Fruit fly (Drosophila melanogaster) whole organism, embryonic: ENCODE data around the gene tinc.
A peak's percentile ranks its signal among the peaks of the same experiment; 100 is the strongest.

ENCODE experiments used
- Aef1 ChIP-seq: fragments of 200-800 bp; sonication (Bioruptor generic); IDR thresholded peaks from 3 replicates; pipeline ENCODE4 v1.3.6; 2022; ENCODE audit warnings: missing biosample characterization, missing genetic modification characterization
- CG12219 ChIP-seq: fragments of 200-800 bp; sonication (Bioruptor generic); optimal IDR thresholded peaks from 3 replicates; lab custom pipeline; 2018; ENCODE audit warnings: missing biosample characterization, mild to moderate bottlenecking, missing genetic modification characterization
- CG13287 ChIP-seq: fragments of 200-800 bp; sonication (Bioruptor generic); IDR thresholded peaks from 2 replicates; pipeline ENCODE4 v1.3.6; 2022; ENCODE audit warnings: missing biosample characterization, missing genetic modification characterization; ENCODE audit not compliant: partially characterized antibody
- CG2120 ChIP-seq: fragments of 200-800 bp; sonication (Bioruptor generic); optimal IDR thresholded peaks from 3 replicates; lab custom pipeline; 2016; ENCODE audit warnings: missing biosample characterization, missing genetic modification characterization
- CG2889 ChIP-seq: fragments of 200-800 bp; sonication (Bioruptor generic); IDR thresholded peaks from 3 replicates; pipeline ENCODE4 v1.3.6; 2022; ENCODE audit warnings: missing biosample characterization, missing genetic modification characterization
- CG31388 ChIP-seq: fragments of 200-800 bp; sonication (Bioruptor generic); optimal IDR thresholded peaks from 2 replicates; lab custom pipeline; 2016; ENCODE audit warnings: missing biosample characterization, missing genetic modification characterization
- CG33557 ChIP-seq: fragments of 200-800 bp; sonication (Bioruptor generic); optimal IDR thresholded peaks from 2 replicates; lab custom pipeline; 2019; ENCODE audit warnings: missing biosample characterization, mild to moderate bottlenecking, missing genetic modification characterization, moderate library complexity
- CG3407 ChIP-seq: fragments of 200-800 bp; sonication (Bioruptor generic); optimal IDR thresholded peaks from 2 replicates; lab custom pipeline; 2018; ENCODE audit warnings: missing biosample characterization, mild to moderate bottlenecking, missing genetic modification characterization
- CG3838 ChIP-seq: fragments of 200-800 bp; sonication (Bioruptor generic); optimal IDR thresholded peaks from 3 replicates; lab custom pipeline; 2016; ENCODE audit warnings: missing biosample characterization, missing genetic modification characterization
- CG3847 ChIP-seq: fragments of 200-800 bp; sonication (Bioruptor generic); IDR thresholded peaks from 2 replicates; pipeline ENCODE4 v1.3.6; 2022; ENCODE audit warnings: missing biosample characterization, missing genetic modification characterization
- CG4360 ChIP-seq: fragments of 200-800 bp; sonication (Bioruptor generic); IDR thresholded peaks from 2 replicates; pipeline ENCODE4 v1.3.6; 2022; ENCODE audit warnings: missing biosample characterization, missing genetic modification characterization
- CG6254 ChIP-seq: fragments of 200-800 bp; sonication (Bioruptor generic); optimal IDR thresholded peaks from 3 replicates; lab custom pipeline; 2017; ENCODE audit warnings: mild to moderate bottlenecking, missing biosample characterization, missing genetic modification reagents, missing genetic modification characterization
- CG6791 ChIP-seq: fragments of 200-800 bp; sonication (Bioruptor generic); IDR thresholded peaks from 3 replicates; pipeline ENCODE4 v1.3.6; 2022; ENCODE audit warnings: missing biosample characterization, missing genetic modification characterization; ENCODE audit not compliant: partially characterized antibody
- CG6813 ChIP-seq: fragments of 200-800 bp; sonication (Bioruptor generic); optimal IDR thresholded peaks from 2 replicates; lab custom pipeline; 2017; ENCODE audit warnings: missing biosample characterization, missing genetic modification characterization, mild to moderate bottlenecking, moderate library complexity, missing genetic modification reagents
- CG8290 ChIP-seq, 3 experiments: fragments of 200-800 bp; sonication (Bioruptor generic); optimal IDR thresholded peaks; 2 replicates each; lab custom pipeline; 2016 to 2019; ENCODE audit warnings: missing biosample characterization in 3 of 3, missing genetic modification characterization in 3 of 3, mild to moderate bottlenecking in 2 of 3, moderate library complexity in 1 of 3
- CoRest ChIP-seq: fragments of 200-800 bp; sonication (Bioruptor generic); optimal IDR thresholded peaks from 3 replicates; lab custom pipeline; 2018; ENCODE audit warnings: missing biosample characterization, mild to moderate bottlenecking, missing genetic modification characterization, moderate library complexity
- Dad ChIP-seq: fragments of 200-800 bp; sonication (Bioruptor generic); optimal IDR thresholded peaks from 3 replicates; lab custom pipeline; 2016; ENCODE audit warnings: missing biosample characterization, missing genetic modification characterization
- Deaf1 ChIP-seq: fragments of 200-800 bp; optimal IDR thresholded peaks from 3 replicates; lab custom pipeline; 2019; ENCODE audit warnings: missing biosample characterization, mild to moderate bottlenecking, missing genetic modification characterization, moderate library complexity
- Dip3 ChIP-seq: fragments of 200-800 bp; sonication (Bioruptor generic); optimal IDR thresholded peaks from 3 replicates; lab custom pipeline; 2016; ENCODE audit warnings: missing biosample characterization, missing genetic modification characterization
- Hr3 ChIP-seq: fragments of 200-800 bp; sonication (Bioruptor generic); optimal IDR thresholded peaks from 3 replicates; lab custom pipeline; 2016; ENCODE audit warnings: missing biosample characterization, missing genetic modification characterization
- Mrtf ChIP-seq: fragments of 200-800 bp; sonication (Bioruptor generic); IDR thresholded peaks from 3 replicates; pipeline ENCODE4 v1.3.6; 2022; ENCODE audit warnings: missing biosample characterization, missing genetic modification characterization
- NK7.1 ChIP-seq: fragments of 200-800 bp; sonication (Bioruptor generic); optimal IDR thresholded peaks from 3 replicates; lab custom pipeline; 2016; ENCODE audit warnings: missing biosample characterization, missing genetic modification characterization
- Sox102F ChIP-seq: fragments of 200-800 bp; sonication (Bioruptor generic); optimal IDR thresholded peaks from 2 replicates; lab custom pipeline; 2018; ENCODE audit warnings: missing biosample characterization, mild to moderate bottlenecking, missing genetic modification characterization, moderate library complexity
- Stat92E ChIP-seq, 3 experiments: fragments of >200 bp in 2 of 3; fragments of 200-800 bp in 1 of 3; sonication (Bioruptor generic) in 1 of 3; optimal IDR thresholded peaks; 2 replicates each; lab custom pipeline; 2017 to 2019; ENCODE audit warnings: missing biosample characterization in 3 of 3, missing genetic modification characterization in 3 of 3, mild to moderate bottlenecking in 1 of 3, moderate library complexity in 1 of 3
- TFAM ChIP-seq: fragments of 200-800 bp; sonication (Bioruptor generic); optimal IDR thresholded peaks from 2 replicates; lab custom pipeline; 2017; ENCODE audit warnings: missing biosample characterization, missing genetic modification characterization, inconsistent platforms
- Xbp1 ChIP-seq: fragments of 200-800 bp; sonication (Bioruptor generic); optimal IDR thresholded peaks from 3 replicates; lab custom pipeline; 2016; ENCODE audit warnings: missing biosample characterization, mild to moderate bottlenecking, missing genetic modification characterization
- ac ChIP-seq: fragments of 200-800 bp; sonication (Bioruptor generic); optimal IDR thresholded peaks from 3 replicates; lab custom pipeline; 2017; ENCODE audit warnings: missing biosample characterization, mild to moderate bottlenecking, missing genetic modification characterization
- al ChIP-seq: fragments of 200-800 bp; sonication (Bioruptor generic); IDR thresholded peaks from 2 replicates; pipeline ENCODE4 v1.3.6; 2022; ENCODE audit warnings: missing biosample characterization, missing genetic modification characterization
- amos ChIP-seq: fragments of 200-800 bp; sonication (Bioruptor generic); IDR thresholded peaks from 2 replicates; pipeline ENCODE4 v1.3.6; 2022; ENCODE audit warnings: missing biosample characterization, missing genetic modification characterization; ENCODE audit not compliant: partially characterized antibody
- ap ChIP-seq: fragments of 200-800 bp; sonication (Bioruptor generic); IDR thresholded peaks from 2 replicates; pipeline ENCODE4 v1.3.6; 2022; ENCODE audit warnings: missing biosample characterization, missing genetic modification characterization
- bigmax ChIP-seq: fragments of 200-800 bp; sonication (Bioruptor generic); optimal IDR thresholded peaks from 2 replicates; lab custom pipeline; 2018; ENCODE audit warnings: missing biosample characterization, mild to moderate bottlenecking, missing genetic modification characterization
- chm ChIP-seq: fragments of 200-800 bp; sonication (Bioruptor generic); IDR thresholded peaks from 2 replicates; pipeline ENCODE4 v1.3.6; 2022; ENCODE audit warnings: missing biosample characterization, missing genetic modification characterization
- ci ChIP-seq: fragments of 200-800 bp; sonication (Bioruptor generic); IDR thresholded peaks from 3 replicates; pipeline ENCODE4 v1.3.6; 2022; ENCODE audit warnings: missing biosample characterization, missing genetic modification characterization
- dysf ChIP-seq: fragments of 200-800 bp; sonication (Bioruptor generic); IDR thresholded peaks from 3 replicates; pipeline ENCODE4 v1.3.6; 2022; ENCODE audit warnings: missing biosample characterization, missing genetic modification characterization
- en ChIP-seq: fragments of 200-800 bp; sonication (Bioruptor generic); optimal IDR thresholded peaks from 2 replicates; lab custom pipeline; 2016; ENCODE audit warnings: missing biosample characterization, missing genetic modification characterization
- eve ChIP-seq, 2 experiments: fragments of >200 bp; optimal IDR thresholded peaks; 2 replicates each; lab custom pipeline; 2017; ENCODE audit warnings: missing biosample characterization in 2 of 2, missing genetic modification characterization in 2 of 2
- fd64A ChIP-seq: fragments of 200-800 bp; sonication (Bioruptor generic); optimal IDR thresholded peaks from 3 replicates; lab custom pipeline; 2018; ENCODE audit warnings: missing biosample characterization, mild to moderate bottlenecking, missing genetic modification characterization
- hb ChIP-seq: fragments of 200-800 bp; sonication (Bioruptor generic); IDR thresholded peaks from 3 replicates; pipeline ENCODE4 v1.3.6; 2022; ENCODE audit warnings: missing biosample characterization, missing genetic modification characterization; ENCODE audit not compliant: partially characterized antibody
- kah ChIP-seq: fragments of 200-800 bp; sonication (Bioruptor generic); optimal IDR thresholded peaks from 2 replicates; lab custom pipeline; 2018; ENCODE audit warnings: missing biosample characterization, mild to moderate bottlenecking, missing genetic modification characterization
- kay ChIP-seq: fragments of 200-800 bp; sonication (Bioruptor generic); optimal IDR thresholded peaks from 2 replicates; lab custom pipeline; 2016; ENCODE audit warnings: missing biosample characterization, missing genetic modification characterization
- lov ChIP-seq, 2 experiments: fragments of 200-800 bp in 1 of 2; fragments of >200 bp in 1 of 2; sonication (Bioruptor generic) in 1 of 2; IDR thresholded peaks in 1 of 2; optimal IDR thresholded peaks in 1 of 2; 2 replicates in 1 of 2; 3 replicates in 1 of 2; pipeline versions ENCODE4 v1.3.6 to Lab custom; 2017 to 2022; ENCODE audit warnings: missing biosample characterization in 1 of 2, missing genetic modification characterization in 1 of 2
- pb ChIP-seq: fragments of 200-800 bp; sonication (Bioruptor generic); optimal IDR thresholded peaks from 3 replicates; lab custom pipeline; 2016; ENCODE audit warnings: missing biosample characterization, missing genetic modification characterization
- pnt ChIP-seq: fragments of 200-800 bp; sonication (Bioruptor generic); optimal IDR thresholded peaks from 3 replicates; lab custom pipeline; 2016; ENCODE audit warnings: missing biosample characterization, missing genetic modification characterization
- pros ChIP-seq: fragments of 200-800 bp; sonication (Bioruptor generic); optimal IDR thresholded peaks from 3 replicates; lab custom pipeline; 2019; ENCODE audit warnings: missing biosample characterization, mild to moderate bottlenecking, missing genetic modification characterization, moderate library complexity
- ro ChIP-seq: fragments of 200-800 bp; sonication (Bioruptor generic); IDR thresholded peaks from 2 replicates; pipeline ENCODE4 v1.3.6; 2022; ENCODE audit warnings: missing biosample characterization, missing genetic modification characterization
- sd ChIP-seq: fragments of 200-800 bp; sonication (Bioruptor generic); optimal IDR thresholded peaks from 3 replicates; lab custom pipeline; 2018; ENCODE audit warnings: missing biosample characterization, mild to moderate bottlenecking, missing genetic modification characterization, moderate library complexity
- unc-4 ChIP-seq: fragments of 200-800 bp; sonication (Bioruptor generic); IDR thresholded peaks from 2 replicates; pipeline ENCODE4 v1.3.6; 2022; ENCODE audit warnings: missing biosample characterization, missing genetic modification characterization; ENCODE audit not compliant: partially characterized antibody
- usp ChIP-seq: fragments of >200 bp; optimal IDR thresholded peaks from 2 replicates; lab custom pipeline; 2017; ENCODE audit warnings: missing biosample characterization, missing genetic modification characterization
- zfh1 ChIP-seq: fragments of 200-800 bp; sonication (Bioruptor generic); IDR thresholded peaks from 3 replicates; pipeline ENCODE4 v1.3.6; 2022; ENCODE audit warnings: missing biosample characterization, missing genetic modification characterization

tinc gene

DNA sequence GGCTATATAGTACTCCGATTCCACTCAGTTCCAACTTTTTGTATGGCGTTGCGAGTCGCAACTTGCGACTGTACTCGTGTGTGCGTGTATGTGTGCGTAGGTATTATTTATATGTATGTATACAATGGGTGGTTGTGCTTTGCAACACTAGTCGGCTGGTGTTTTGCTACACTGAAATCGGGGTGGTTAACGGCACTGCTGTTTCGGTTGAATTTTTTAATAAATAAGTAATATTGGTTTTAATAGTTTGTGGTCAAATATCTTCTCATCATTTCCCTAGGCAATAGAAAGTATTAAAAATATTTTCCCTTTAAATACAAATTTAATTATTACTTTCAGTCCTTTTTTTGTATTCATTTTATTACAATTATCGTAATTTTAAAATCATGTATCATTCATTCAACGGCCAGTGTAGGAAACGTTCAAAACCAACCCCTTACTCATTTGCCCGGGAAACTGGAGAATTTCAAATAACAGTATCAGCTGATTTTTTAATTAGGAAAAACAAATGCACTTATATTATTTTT lies 13.1 kb upstream of the tinc start, which contains the start of gene CG7379 (continued):
- peak; percentile 12 for TF ChIP-seq CG6254 (GFP tag; lab: Kevin White, UChicago)
- peak; percentile 30 for TF ChIP-seq NK7.1 (GFP tag; lab: Kevin White, UChicago)
- TF ChIP-seq CG2889 (GFP tag; lab: Robert Waterston, UW): no peak
- TF ChIP-seq Sox102F (GFP tag; lab: Kevin White, UChicago): no peak
- TF ChIP-seq al (GFP tag; lab: Robert Waterston, UW): peak; percentile 71
- peak; percentile 3 for TF ChIP-seq CG12219 (GFP tag; lab: Kevin White, UChicago)
- TF ChIP-seq CoRest: peak; percentile 85
- TF ChIP-seq amos (GFP tag; lab: Robert Waterston, UW): no peak
- no peak; the same call in 1 of the 2 replicates for TF ChIP-seq CG13287 (GFP tag; lab: Robert Waterston, UW)
- TF ChIP-seq ci (GFP tag; lab: Robert Waterston, UW): peak; percentile 77
- TF ChIP-seq chm: no peak; the same call in 1 of the 2 replicates
- TF ChIP-seq sd (tag; lab: Kevin White, UChicago): no peak
- no peak for TF ChIP-seq eve (GFP tag; optimal IDR thresholded peaks at IDR 0.05; lab: Kevin White, UChicago)
- TF ChIP-seq fd64A (GFP tag; lab: Kevin White, UChicago): no peak
- TF ChIP-seq CG31388 (GFP tag; lab: Kevin White, UChicago): peak; percentile 75
- TF ChIP-seq Hr3: peak; percentile 90
- TF ChIP-seq bigmax (GFP tag; lab: Kevin White, UChicago): no peak
- TF ChIP-seq CG6791 (GFP tag; lab: Robert Waterston, UW): 0 out of 3 replicates have a peak, but pooled peaks have one; percentile 18
- TF ChIP-seq lov (optimal IDR thresholded peaks at IDR 0.05; lab: Kevin White, UChicago): no peak
- peak; percentile 43; the same call in 1 of the 3 replicates for TF ChIP-seq lov (GFP tag; IDR thresholded peaks at IDR 0.05; lab: Robert Waterston, UW)
- TF ChIP-seq CG2120: peak; percentile 97
- TF ChIP-seq ap (GFP tag; lab: Robert Waterston, UW): no peak
- peak; percentile 52 for TF ChIP-seq Deaf1 (tag; lab: Kevin White, UChicago)
- peak; percentile 42 for TF ChIP-seq CG3838 (GFP tag; lab: Kevin White, UChicago)
- TF ChIP-seq Xbp1: peak; percentile 88
- peak; percentile 67 for TF ChIP-seq CG33557
- TF ChIP-seq Stat92E (GFP tag; optimal IDR thresholded peaks at IDR 0.05; lab: Kevin White, UChicago): no peak
- peak; percentile 58 for TF ChIP-seq pb (GFP tag; lab: Kevin White, UChicago)
- peak; percentile 5 for TF ChIP-seq en (GFP tag; lab: Kevin White, UChicago)
- no peak for TF ChIP-seq usp (GFP tag; lab: Kevin White, UChicago)
- TF ChIP-seq ac: no peak
- peak; percentile 78 for TF ChIP-seq Aef1 (GFP tag; lab: Robert Waterston, UW)
- peak; percentile 88 for TF ChIP-seq zfh1
- peak; percentile 93 for TF ChIP-seq Dip3 (GFP tag; lab: Kevin White, UChicago)
- TF ChIP-seq CG8290 (GFP tag; optimal IDR thresholded peaks at IDR 0.05; lab: Kevin White, UChicago): peak; percentile 94
- peak; percentile 89 to 90 for TF ChIP-seq CG8290 (tag; optimal IDR thresholded peaks at IDR 0.05; lab: Kevin White, UChicago)
- peak; percentile 72 for TF ChIP-seq CG3407 (GFP tag; lab: Kevin White, UChicago)
- peak; percentile 83 for TF ChIP-seq kay (GFP tag; lab: Kevin White, UChicago)
- peak; percentile 95 for TF ChIP-seq CG3847 (GFP tag; lab: Robert Waterston, UW)
- TF ChIP-seq dysf (GFP tag; lab: Robert Waterston, UW): peak; percentile 81
- TF ChIP-seq ro: peak; percentile 36; the same call in 1 of the 2 replicates
- TF ChIP-seq CG6813 (GFP tag; lab: Kevin White, UChicago): no peak
- TF ChIP-seq CG4360 (GFP tag; lab: Robert Waterston, UW): no peak
- no peak for TF ChIP-seq TFAM
- no peak for TF ChIP-seq pros (GFP tag; lab: Kevin White, UChicago)
- TF ChIP-seq unc-4 (GFP tag; lab: Robert Waterston, UW): no peak
- TF ChIP-seq Dad: peak; percentile 83
- peak; percentile 50; the same call in 2 of the 3 replicates for TF ChIP-seq Mrtf
- no peak for TF ChIP-seq kah (GFP tag; lab: Kevin White, UChicago)
- no peak for TF ChIP-seq hb (GFP tag; lab: Robert Waterston, UW)
- peak; percentile 24 for TF ChIP-seq pnt (GFP tag; lab: Kevin White, UChicago)
